Fruit fly (Drosophila melanogaster): ENCODE results near the gene CG5646.

The CG5646 gene

dm6 chr3R:27581263-27581868 is 20.2 kb upstream of the CG5646 start (continued):
- peak; percentile 63 for TF ChIP-seq HHEX (GFP tag; optimal IDR thresholded peaks at IDR 0.05)
- TF ChIP-seq rib (GFP tag; IDR thresholded peaks at IDR 0.05), result no peak
- TF ChIP-seq klu (GFP tag; IDR thresholded peaks at IDR 0.05), result no peak
- TF ChIP-seq Taf1 (GFP tag; IDR thresholded peaks at IDR 0.05), result no peak
- no peak for TF ChIP-seq CG14441 (GFP tag; IDR thresholded peaks at IDR 0.05)
- TF ChIP-seq MESR4 (GFP tag; optimal IDR thresholded peaks at IDR 0.05), result no peak
- peak; percentile 79 for TF ChIP-seq CG1832 (GFP tag; optimal IDR thresholded peaks at IDR 0.05)
- TF ChIP-seq ind (GFP tag; optimal IDR thresholded peaks at IDR 0.05), result peak; percentile 45
- peak; percentile 19 for TF ChIP-seq CG10274 (GFP tag; optimal IDR thresholded peaks at IDR 0.05)
- no peak for TF ChIP-seq chinmo (GFP tag; IDR thresholded peaks at IDR 0.05; ENCODE audit: partially characterized antibody)
- no peak for TF ChIP-seq dan (GFP tag; IDR thresholded peaks at IDR 0.05)
- TF ChIP-seq sens-2 (GFP tag; IDR thresholded peaks at IDR 0.05), result no peak
- TF ChIP-seq CrebB (tag; optimal IDR thresholded peaks at IDR 0.05), result peak; percentile 85
- TF ChIP-seq ssp (GFP tag; IDR thresholded peaks at IDR 0.05), result no peak
- peak; percentile 60 for TF ChIP-seq CG11504 (tag; optimal IDR thresholded peaks at IDR 0.05)
- peak; percentile 30 for TF ChIP-seq gro (GFP tag; optimal IDR thresholded peaks at IDR 0.05)
- no peak for TF ChIP-seq lmd (GFP tag; IDR thresholded peaks at IDR 0.05)
- TF ChIP-seq D19B (GFP tag; optimal IDR thresholded peaks at IDR 0.05), result no peak
- TF ChIP-seq Kr (GFP tag; optimal IDR thresholded peaks at IDR 0.05), result no peak
- no peak for TF ChIP-seq CG11560 (tag; IDR thresholded peaks at IDR 0.05)
- TF ChIP-seq ci (GFP tag; IDR thresholded peaks at IDR 0.05), result no peak
- no peak for TF ChIP-seq al (GFP tag; IDR thresholded peaks at IDR 0.05)
- TF ChIP-seq CG2889 (GFP tag; IDR thresholded peaks at IDR 0.05), result no peak
- TF ChIP-seq CG4730 (GFP tag; IDR thresholded peaks at IDR 0.05), result no peak
- no peak for TF ChIP-seq Mad (GFP tag; optimal IDR thresholded peaks at IDR 0.05)
- TF ChIP-seq CG4854 (GFP tag; optimal IDR thresholded peaks at IDR 0.05), result no peak
- TF ChIP-seq Abd-B (GFP tag; optimal IDR thresholded peaks at IDR 0.05), result no peak
- peak; percentile 51 for TF ChIP-seq CG10979 (tag; optimal IDR thresholded peaks at IDR 0.05)
- no peak for TF ChIP-seq sob (GFP tag; IDR thresholded peaks at IDR 0.05)
- no peak for TF ChIP-seq Tbp (GFP tag; optimal IDR thresholded peaks at IDR 0.05)
- TF ChIP-seq CHES-1-like (GFP tag; optimal IDR thresholded peaks at IDR 0.05), result peak; percentile 84
- TF ChIP-seq ab (GFP tag; optimal IDR thresholded peaks at IDR 0.05), result no peak
- no peak for TF ChIP-seq dysf (GFP tag; IDR thresholded peaks at IDR 0.05)
- TF ChIP-seq caup (GFP tag; optimal IDR thresholded peaks at IDR 0.05; ENCODE audit: severe bottlenecking), result peak; percentile 64
- TF ChIP-seq E2f2 (GFP tag; IDR thresholded peaks at IDR 0.05), result no peak
- no peak for TF ChIP-seq gsb (GFP tag; IDR thresholded peaks at IDR 0.05)
- no peak for TF ChIP-seq pb (GFP tag; optimal IDR thresholded peaks at IDR 0.05)
- no peak for TF ChIP-seq ase (GFP tag; IDR thresholded peaks at IDR 0.05)
- no peak for TF ChIP-seq Awh (GFP tag; IDR thresholded peaks at IDR 0.05)
- TF ChIP-seq az2 (GFP tag; optimal IDR thresholded peaks at IDR 0.05), result peak; percentile 26
- TF ChIP-seq prd (optimal IDR thresholded peaks at IDR 0.05), result no peak
- TF ChIP-seq prd (GFP tag; IDR thresholded peaks at IDR 0.05), result no peak
- no peak for TF ChIP-seq amos (GFP tag; IDR thresholded peaks at IDR 0.05; ENCODE audit: partially characterized antibody)
- no peak for TF ChIP-seq sna (GFP tag; IDR thresholded peaks at IDR 0.05; ENCODE audit: partially characterized antibody)
- TF ChIP-seq ato (GFP tag; IDR thresholded peaks at IDR 0.05; ENCODE audit: partially characterized antibody), result no peak
- no peak for TF ChIP-seq da (GFP tag; optimal IDR thresholded peaks at IDR 0.05)
- no peak for TF ChIP-seq CG11695 (GFP tag; IDR thresholded peaks at IDR 0.05)
- peak; percentile 71 for TF ChIP-seq exex (tag; optimal IDR thresholded peaks at IDR 0.05)
- no peak for TF ChIP-seq pum (GFP tag; optimal IDR thresholded peaks at IDR 0.05)
- TF ChIP-seq CG1529 (GFP tag; optimal IDR thresholded peaks at IDR 0.05), result peak; percentile 35
- no peak for TF ChIP-seq maf-S (GFP tag; optimal IDR thresholded peaks at IDR 0.05)
- TF ChIP-seq cg (GFP tag; optimal IDR thresholded peaks at IDR 0.05), result no peak

Data from whole organism, embryonic.